Fruit fly (Drosophila melanogaster) whole organism, pupa: ENCODE measurements around the gene tex.

Experiments
- CG15710 ChIP-seq: fragments of 200-800 bp; sonication (Bioruptor generic); optimal IDR thresholded peaks from 2 replicates; lab custom pipeline; 2018; ENCODE audit warnings: missing biosample characterization, mild to moderate bottlenecking, missing genetic modification characterization, moderate library complexity
- CG8301 ChIP-seq: fragments of 200-800 bp; sonication (Bioruptor generic); optimal IDR thresholded peaks from 2 replicates; lab custom pipeline; 2018; ENCODE audit warnings: missing biosample characterization, mild to moderate bottlenecking, missing genetic modification characterization
- EcR ChIP-seq: fragments of 200-800 bp; sonication (Bioruptor generic); optimal IDR thresholded peaks from 3 replicates; lab custom pipeline; 2019; ENCODE audit warnings: missing biosample characterization, missing genetic modification characterization, mild to moderate bottlenecking, moderate library complexity, missing genetic modification reagents
- Pif1B ChIP-seq: fragments of 200-800 bp; sonication (Bioruptor generic); optimal IDR thresholded peaks from 3 replicates; lab custom pipeline; 2016; ENCODE audit warnings: missing biosample characterization, missing genetic modification characterization

DNA sequence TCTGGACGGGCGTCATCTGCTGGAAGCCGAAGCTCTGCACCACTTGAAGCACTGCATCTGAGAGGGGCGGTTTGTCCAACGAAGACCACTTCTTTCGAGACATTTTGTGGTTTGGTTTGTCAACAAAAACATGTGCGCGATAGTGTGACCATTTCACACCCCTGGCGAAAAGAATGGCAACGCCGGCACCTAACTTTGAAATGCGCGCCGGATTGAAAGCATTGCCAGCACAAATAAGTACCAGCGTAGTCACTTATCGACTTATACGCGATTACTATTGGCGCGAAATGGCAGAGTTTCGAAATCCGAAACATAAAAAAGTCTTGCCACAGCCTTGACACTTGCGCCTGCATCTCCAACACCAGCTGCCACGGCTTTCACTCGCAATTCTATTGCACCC lies 38.7 kb downstream of the tex start, which contains the start of gene CG9630:
- TF ChIP-seq EcR (GFP tag; lab: Kevin White, UChicago) (no peak), CG8301 (tag; lab: Kevin White, UChicago) (no peak), CG15710 (tag; lab: Kevin White, UChicago) (no peak), Pif1B (GFP tag; lab: Kevin White, UChicago) (no peak)
